ENCODE assay signal across 2 worm cellular contexts in the genomic region with DNA sequence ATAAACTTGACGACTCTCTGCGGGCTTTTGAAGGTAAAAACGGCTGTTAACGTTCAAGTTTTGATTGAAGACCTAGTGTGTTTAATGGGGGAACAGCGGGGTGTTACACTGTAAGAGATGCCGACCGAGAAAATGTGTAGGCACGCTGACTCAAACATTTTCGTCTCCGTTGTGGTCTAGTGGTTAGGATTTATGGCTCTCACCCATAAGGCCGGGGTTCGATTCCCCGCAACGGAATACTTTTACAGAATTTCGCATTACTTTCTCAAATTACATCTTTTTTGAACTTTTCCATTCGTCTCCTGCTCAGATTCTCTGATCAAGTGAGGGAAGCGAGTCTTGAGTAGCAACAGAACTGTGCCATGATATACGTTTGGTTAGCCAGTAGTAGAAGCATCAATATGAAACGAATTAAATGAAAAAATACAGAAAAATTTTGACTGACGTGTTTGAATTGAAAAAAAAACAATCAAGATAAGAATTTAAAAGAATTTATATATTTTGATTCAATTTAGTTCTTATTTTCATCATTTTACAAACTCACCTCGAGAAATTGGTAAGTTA.
TF ChIP-seq lines count a peak whose summit lies in the region.

A gene (plus strand): TSS at position 514 of the 564 bp plus-strand sequence.

TF ChIP-seq in whole organism, L4 larva, 104 proteins besides CTCF, POLR2A, EP300 and RAD21 (continued from another document and continues in another):
- TF ChIP-seq gei-8 (GFP tag; optimal IDR thresholded peaks at IDR 0.05; lab: Kevin White, UChicago) (peak; percentile 49), hlh-30 (tag; optimal IDR thresholded peaks at IDR 0.05; lab: Kevin White, UChicago; ENCODE audit: insufficient read depth) (no peak), pqm-1 (tag; optimal IDR thresholded peaks at IDR 0.05; lab: Kevin White, UChicago) (no peak), jun-1 (tag; optimal IDR thresholded peaks at IDR 0.05; lab: Kevin White, UChicago) (no peak), daf-12 (tag; optimal IDR thresholded peaks at IDR 0.05; lab: Kevin White, UChicago) (no peak), madf-5 (GFP tag; IDR thresholded peaks at IDR 0.05; lab: Robert Waterston, UW) (peak; percentile 49 to 77; a peak in 2 of 4 replicates), lin-38 (GFP tag; IDR thresholded peaks at IDR 0.05; lab: Robert Waterston, UW) (no peak; the same call in 1 of the 2 replicates), dve-1 (tag; optimal IDR thresholded peaks at IDR 0.05; lab: Kevin White, UChicago; ENCODE audit: insufficient read depth) (peak; percentile 52), lim-7 (GFP tag; IDR thresholded peaks at IDR 0.05; lab: Robert Waterston, UW) (peak; percentile 95), unc-62 (GFP tag; optimal IDR thresholded peaks at IDR 0.05 in 1 of 2; lab: Kevin White, UChicago) (no peak), unc-62 (tag; optimal IDR thresholded peaks at IDR 0.05; lab: Kevin White, UChicago) (no peak), zip-11 (GFP tag; IDR thresholded peaks at IDR 0.05; lab: Robert Waterston, UW) (0 out of 2 replicates have a peak, but pooled peaks have one; percentile 19), T20F7.1 (GFP tag; optimal IDR thresholded peaks at IDR 0.05; lab: Kevin White, UChicago) (no peak), rbr-2 (tag; optimal IDR thresholded peaks at IDR 0.05; lab: Kevin White, UChicago) (peak; percentile 20), nhr-6 (tag; optimal IDR thresholded peaks at IDR 0.05; lab: Kevin White, UChicago) (peak; percentile 39), sdz-12 (GFP tag; optimal IDR thresholded peaks at IDR 0.05; lab: Kevin White, UChicago) (no peak), unc-130 (GFP tag; optimal IDR thresholded peaks at IDR 0.05; lab: Kevin White, UChicago) (peak; percentile 38), zfp-2 (tag; optimal IDR thresholded peaks at IDR 0.05; lab: Kevin White, UChicago) (no peak), ceh-32 (tag; optimal IDR thresholded peaks at IDR 0.05; lab: Kevin White, UChicago; ENCODE audit: poor library complexity) (no peak), lin-13 (GFP tag; optimal IDR thresholded peaks at IDR 0.05; lab: Kevin White, UChicago) (no peak), nhr-10 (tag; optimal IDR thresholded peaks at IDR 0.05; lab: Kevin White, UChicago) (no peak), set-16 (GFP tag; IDR thresholded peaks at IDR 0.05; lab: Robert Waterston, UW) (no peak), vab-7 (GFP tag; IDR thresholded peaks at IDR 0.05; lab: Robert Waterston, UW) (peak; percentile 80), mxl-3 (GFP tag; optimal IDR thresholded peaks at IDR 0.05; lab: Kevin White, UChicago) (peak; percentile 19), hlh-11 (tag; optimal IDR thresholded peaks at IDR 0.05; lab: Kevin White, UChicago) (no peak), ama-1 (optimal IDR thresholded peaks at IDR 0.05; lab: Kevin White, UChicago) (no peak), fos-1 (tag; optimal IDR thresholded peaks at IDR 0.05; lab: Kevin White, UChicago) (no peak), nhr-28 (tag; optimal IDR thresholded peaks at IDR 0.05; lab: Kevin White, UChicago) (no peak), dmd-8 (GFP tag; IDR thresholded peaks at IDR 0.05; lab: Robert Waterston, UW) (peak; percentile 91; the same call in 1 of the 2 replicates), nhr-42 (GFP tag; IDR thresholded peaks at IDR 0.05; lab: Robert Waterston, UW) (0 out of 2 replicates have a peak, but pooled peaks have one; percentile 54), ZK546.5 (tag; optimal IDR thresholded peaks at IDR 0.05; lab: Kevin White, UChicago) (no peak), Y48G9A.11 (GFP tag; IDR thresholded peaks at IDR 0.05; lab: Robert Waterston, UW) (peak; percentile 70; the same call in 1 of the 2 replicates), lin-15B (tag; optimal IDR thresholded peaks at IDR 0.05; lab: Kevin White, UChicago) (no peak), tag-97 (GFP tag; IDR thresholded peaks at IDR 0.05; lab: Robert Waterston, UW) (no peak), pha-4 (GFP tag; IDR thresholded peaks at IDR 0.05; lab: Robert Waterston, UW) (peak; percentile 66), pha-4 (tag; optimal IDR thresholded peaks at IDR 0.05; lab: Kevin White, UChicago) (no peak), spr-1 (tag; optimal IDR thresholded peaks at IDR 0.05; lab: Kevin White, UChicago) (peak; percentile 23), nhr-48 (tag; optimal IDR thresholded peaks at IDR 0.05; lab: Kevin White, UChicago) (peak; percentile 13), ceh-82 (tag; optimal IDR thresholded peaks at IDR 0.05; lab: Kevin White, UChicago) (no peak), snpc-4 (tag; optimal IDR thresholded peaks at IDR 0.05; lab: Kevin White, UChicago) (no peak), nhr-237 (tag; optimal IDR thresholded peaks at IDR 0.05; lab: Kevin White, UChicago) (no peak), lin-29 (GFP tag; IDR thresholded peaks at IDR 0.05; lab: Robert Waterston, UW) (no peak), cey-2 (tag; optimal IDR thresholded peaks at IDR 0.05; lab: Kevin White, UChicago; ENCODE audit: borderline replicate concordance, insufficient read depth) (no peak), nhr-25 (tag; optimal IDR thresholded peaks at IDR 0.05; lab: Kevin White, UChicago; ENCODE audit: borderline replicate concordance, insufficient read depth) (no peak), fkh-10 (GFP tag; optimal IDR thresholded peaks at IDR 0.05; lab: Kevin White, UChicago) (no peak), R02D3.7 (tag; optimal IDR thresholded peaks at IDR 0.05; lab: Kevin White, UChicago) (no peak), nhr-111 (GFP tag; optimal IDR thresholded peaks at IDR 0.05; lab: Kevin White, UChicago) (peak; percentile 55), ctbp-1 (GFP tag; IDR thresholded peaks at IDR 0.05; lab: Robert Waterston, UW) (peak; percentile 49), aly-2 (tag; optimal IDR thresholded peaks at IDR 0.05; lab: Kevin White, UChicago) (no peak), nhr-102 (tag; optimal IDR thresholded peaks at IDR 0.05; lab: Kevin White, UChicago) (no peak), snpc-1.2 (GFP tag; IDR thresholded peaks at IDR 0.05; lab: Robert Waterston, UW) (peak; percentile 63), Y75B8A.6 (GFP tag; IDR thresholded peaks at IDR 0.05; lab: Robert Waterston, UW) (no peak; the same call in 1 of the 2 replicates), egl-27 (tag; optimal IDR thresholded peaks at IDR 0.05; lab: Kevin White, UChicago) (no peak), zip-2 (tag; optimal IDR thresholded peaks at IDR 0.05; lab: Kevin White, UChicago) (no peak), mxl-2 (GFP tag; conservative IDR thresholded peaks at IDR 0.05; lab: Robert Waterston, UW) (no peak), F26F4.8 (GFP tag; conservative IDR thresholded peaks at IDR 0.05; lab: Robert Waterston, UW) (peak; percentile 87; the same call in 1 of the 2 replicates), ceh-20 (GFP tag; IDR thresholded peaks at IDR 0.05; lab: Robert Waterston, UW) (peak; percentile 74), lir-3 (tag; optimal IDR thresholded peaks at IDR 0.05; lab: Kevin White, UChicago) (no peak), Y5F2A.4 (GFP tag; optimal IDR thresholded peaks at IDR 0.05; lab: Kevin White, UChicago) (no peak), skn-1 (tag; optimal IDR thresholded peaks at IDR 0.05; lab: Kevin White, UChicago) (no peak), dmd-9 (GFP tag; IDR thresholded peaks at IDR 0.05; lab: Robert Waterston, UW) (peak; percentile 63; the same call in 1 of the 2 replicates), ces-1 (GFP tag; optimal IDR thresholded peaks at IDR 0.05; lab: Kevin White, UChicago) (no peak)

TF ChIP-seq in whole organism, late embryonic, 69 proteins besides CTCF, POLR2A, EP300 and RAD21 (continued from another document):
- TF ChIP-seq ref-2 (tag; optimal IDR thresholded peaks at IDR 0.05; lab: Kevin White, UChicago) = peak; percentile 5
- no peak for TF ChIP-seq pha-4 (tag; optimal IDR thresholded peaks at IDR 0.05; lab: Kevin White, UChicago)
- no peak for TF ChIP-seq nhr-11 (tag; optimal IDR thresholded peaks at IDR 0.05; lab: Kevin White, UChicago)
- no peak for TF ChIP-seq ceh-45 (GFP tag; IDR thresholded peaks at IDR 0.05; lab: Robert Waterston, UW)
- TF ChIP-seq ceh-48 (tag; optimal IDR thresholded peaks at IDR 0.05; lab: Kevin White, UChicago) = peak; percentile 16
- TF ChIP-seq fax-1 (tag; optimal IDR thresholded peaks at IDR 0.05; lab: Kevin White, UChicago) = peak; percentile 6
- TF ChIP-seq syd-9 (tag; optimal IDR thresholded peaks at IDR 0.05; lab: Kevin White, UChicago) = peak; percentile 38
- TF ChIP-seq unc-55 (GFP tag; optimal IDR thresholded peaks at IDR 0.05; lab: Kevin White, UChicago) = no peak
- TF ChIP-seq hlh-8 (tag; optimal IDR thresholded peaks at IDR 0.05; lab: Kevin White, UChicago) = no peak
- TF ChIP-seq elt-2 (tag; optimal IDR thresholded peaks at IDR 0.05; lab: Kevin White, UChicago) = peak; percentile 88
- peak; percentile 37 for TF ChIP-seq Y22D7AL.16 (tag; optimal IDR thresholded peaks at IDR 0.05; lab: Kevin White, UChicago)
- peak; percentile 13 for TF ChIP-seq ceh-18 (tag; optimal IDR thresholded peaks at IDR 0.05; lab: Kevin White, UChicago)
- no peak for TF ChIP-seq mec-3 (tag; optimal IDR thresholded peaks at IDR 0.05; lab: Kevin White, UChicago; ENCODE audit: borderline replicate concordance)
- TF ChIP-seq T23F11.4 (GFP tag; optimal IDR thresholded peaks at IDR 0.05; lab: Kevin White, UChicago) = no peak
- TF ChIP-seq lim-6 (tag; optimal IDR thresholded peaks at IDR 0.05; lab: Kevin White, UChicago) = no peak
- no peak for TF ChIP-seq ets-4 (tag; optimal IDR thresholded peaks at IDR 0.05; lab: Kevin White, UChicago)
- peak; percentile 51 for TF ChIP-seq nhr-232 (tag; optimal IDR thresholded peaks at IDR 0.05; lab: Kevin White, UChicago)
- TF ChIP-seq nfya-1 (tag; optimal IDR thresholded peaks at IDR 0.05; lab: Kevin White, UChicago) = no peak
- peak; percentile 1 for TF ChIP-seq npax-4 (tag; optimal IDR thresholded peaks at IDR 0.05; lab: Kevin White, UChicago)
- no peak for TF ChIP-seq pat-9 (tag; optimal IDR thresholded peaks at IDR 0.05; lab: Kevin White, UChicago)
- TF ChIP-seq ttx-3 (tag; optimal IDR thresholded peaks at IDR 0.05; lab: Kevin White, UChicago) = no peak
- TF ChIP-seq tbx-2 (tag; optimal IDR thresholded peaks at IDR 0.05; lab: Kevin White, UChicago) = no peak
- TF ChIP-seq ceh-22 (tag; optimal IDR thresholded peaks at IDR 0.05; lab: Kevin White, UChicago) = no peak
- TF ChIP-seq pax-1 (tag; optimal IDR thresholded peaks at IDR 0.05; lab: Kevin White, UChicago) = no peak
- TF ChIP-seq ceh-24 (tag; optimal IDR thresholded peaks at IDR 0.05; lab: Kevin White, UChicago) = no peak
- TF ChIP-seq ztf-16 (tag; optimal IDR thresholded peaks at IDR 0.05; lab: Kevin White, UChicago) = no peak
- peak; percentile 27 for TF ChIP-seq sox-4 (tag; optimal IDR thresholded peaks at IDR 0.05; lab: Kevin White, UChicago)
- no peak for TF ChIP-seq dmd-4 (tag; optimal IDR thresholded peaks at IDR 0.05; lab: Kevin White, UChicago; ENCODE audit: borderline replicate concordance)
- no peak for TF ChIP-seq ama-1 (optimal IDR thresholded peaks at IDR 0.05; lab: Kevin White, UChicago)
- TF ChIP-seq K02D7.2 (tag; optimal IDR thresholded peaks at IDR 0.05; lab: Kevin White, UChicago) = no peak
- no peak for TF ChIP-seq ceh-14 (tag; optimal IDR thresholded peaks at IDR 0.05; lab: Kevin White, UChicago)
- no peak for TF ChIP-seq fkh-10 (GFP tag; optimal IDR thresholded peaks at IDR 0.05; lab: Kevin White, UChicago)
- TF ChIP-seq pqm-1 (tag; optimal IDR thresholded peaks at IDR 0.05; lab: Kevin White, UChicago) = no peak
- no peak for TF ChIP-seq sox-2 (GFP tag; IDR thresholded peaks at IDR 0.05; lab: Robert Waterston, UW)
- TF ChIP-seq ceh-2 (tag; optimal IDR thresholded peaks at IDR 0.05; lab: Kevin White, UChicago) = no peak
- TF ChIP-seq ceh-6 (GFP tag; optimal IDR thresholded peaks at IDR 0.05; lab: Kevin White, UChicago) = peak; percentile 73
- no peak for TF ChIP-seq tbx-7 (tag; optimal IDR thresholded peaks at IDR 0.05; lab: Kevin White, UChicago)
- no peak for TF ChIP-seq madf-2 (tag; optimal IDR thresholded peaks at IDR 0.05; lab: Kevin White, UChicago)
- no peak for TF ChIP-seq odd-2 (tag; optimal IDR thresholded peaks at IDR 0.05; lab: Kevin White, UChicago)
- TF ChIP-seq hlh-6 (tag; optimal IDR thresholded peaks at IDR 0.05; lab: Kevin White, UChicago) = peak; percentile 66
- TF ChIP-seq pros-1 (tag; optimal IDR thresholded peaks at IDR 0.05; lab: Kevin White, UChicago) = no peak
- peak; percentile 0 for TF ChIP-seq zip-5 (tag; optimal IDR thresholded peaks at IDR 0.05; lab: Kevin White, UChicago)
- peak; percentile 18 for TF ChIP-seq gmeb-2 (tag; optimal IDR thresholded peaks at IDR 0.05; lab: Kevin White, UChicago)
- no peak for TF ChIP-seq elt-4 (tag; optimal IDR thresholded peaks at IDR 0.05; lab: Kevin White, UChicago)
- TF ChIP-seq pha-2 (tag; optimal IDR thresholded peaks at IDR 0.05; lab: Kevin White, UChicago) = no peak
